Fruit fly (Drosophila melanogaster) ovary, adult (tissue): ENCODE data around the gene beat-Vc.

ENCODE experiments used
- CG17801 ChIP-seq: fragments of 200-800 bp; optimal IDR thresholded peaks from 2 replicates; lab custom pipeline; 2019; ENCODE audit warnings: missing biosample characterization, mild to moderate bottlenecking, missing genetic modification characterization, moderate library complexity; ENCODE audit not compliant: partially characterized antibody

The beat-Vc gene

DNA sequence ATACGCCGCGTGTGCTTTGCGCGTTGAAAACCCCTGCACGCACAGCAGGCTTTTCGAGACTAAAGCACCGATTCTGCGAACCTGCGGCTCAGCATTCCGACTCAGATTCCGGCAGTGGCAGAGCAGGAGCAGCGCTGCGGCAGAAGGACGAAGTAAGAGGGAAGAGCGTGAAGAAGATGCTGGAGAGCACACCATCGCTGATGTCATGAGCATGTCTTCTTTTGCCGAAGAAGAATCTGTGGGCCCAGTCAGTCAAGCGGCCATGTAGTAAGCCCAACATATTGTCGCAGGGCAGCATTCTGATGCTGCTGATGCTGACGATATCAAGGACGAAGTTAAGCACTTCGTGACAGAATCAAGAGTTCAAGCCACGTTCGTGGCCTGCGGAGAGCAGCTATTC is at the start of gene beat-Vc:
TSS of gene beat-Vc (minus strand) at position 65 of the 400 bp plus-strand sequence.
- no peak for TF ChIP-seq CG17801 (GFP tag; lab: Kevin White, UChicago)

DNA sequence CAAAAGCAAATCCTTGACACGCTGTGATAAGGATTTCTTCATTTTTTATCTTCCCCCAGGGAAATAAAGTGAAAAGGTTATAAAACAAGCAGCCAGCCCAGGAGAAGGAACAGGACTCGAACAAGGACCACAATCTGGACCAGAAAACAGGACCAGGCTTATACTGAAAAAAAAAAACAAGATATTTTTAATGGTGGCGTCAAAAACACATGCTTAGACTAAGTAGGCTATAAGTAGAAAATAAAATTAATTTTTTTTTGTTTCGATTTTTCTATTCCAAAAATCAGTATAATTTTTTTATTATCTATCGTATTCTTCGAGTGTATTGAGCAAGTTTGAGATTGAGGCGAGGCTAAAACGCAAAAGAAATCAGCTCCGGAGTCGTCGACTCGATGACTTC is 44.8 kb upstream of the beat-Vc start:
- no peak for TF ChIP-seq CG17801 (GFP tag; lab: Kevin White, UChicago)

DNA sequence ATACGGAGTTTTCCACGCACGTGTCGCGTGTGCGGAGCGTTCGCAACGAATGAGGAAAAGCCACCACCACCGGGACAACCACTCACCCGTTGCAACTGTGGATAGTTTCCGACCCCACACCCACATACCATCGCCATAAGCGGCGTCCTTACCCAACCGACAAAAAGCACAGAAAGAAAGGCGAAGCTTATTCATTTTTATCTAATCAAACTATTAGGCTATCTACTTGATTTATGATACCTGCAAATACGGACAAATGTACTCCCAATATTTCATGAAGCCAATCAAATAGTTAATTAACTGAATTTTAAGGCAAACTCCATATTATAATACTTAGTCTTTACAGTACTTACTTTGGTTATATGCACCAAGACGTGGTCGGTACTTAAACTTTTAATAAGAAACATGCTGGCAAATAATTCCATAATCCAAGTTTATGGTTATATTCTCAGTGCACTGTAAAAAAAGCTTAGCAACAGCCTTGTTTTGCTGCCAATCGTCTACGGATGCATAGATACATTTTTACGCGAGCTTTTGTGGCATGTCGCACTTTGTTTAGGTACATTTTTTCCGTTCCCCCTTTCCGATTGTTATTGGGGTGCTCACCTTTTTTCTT is 34.1 kb upstream of the beat-Vc start, which contains the start of gene CG31345:
TSS of gene CG31345 (minus strand) at position 51 of the 616 bp plus-strand sequence.
- TF ChIP-seq CG17801 (GFP tag; lab: Kevin White, UChicago) = no peak

DNA sequence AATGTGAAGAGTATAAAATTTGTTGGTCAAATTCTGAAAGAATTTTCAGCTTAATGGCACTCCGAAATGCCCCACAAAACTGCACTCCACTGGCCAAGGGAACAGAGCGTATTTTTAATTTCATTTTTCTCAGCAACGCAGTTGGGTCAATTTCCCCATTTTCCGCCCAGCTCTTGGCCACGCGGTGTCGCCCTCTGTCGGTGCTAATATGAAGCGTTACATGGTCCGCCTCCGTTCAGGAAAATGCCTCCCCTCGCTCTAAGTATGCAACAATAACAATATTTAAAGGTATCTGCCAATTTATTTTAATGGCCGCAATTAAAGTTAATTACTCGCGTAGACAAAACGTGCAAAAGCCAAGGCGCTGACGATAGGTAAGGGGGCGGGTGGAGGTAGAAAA is 20.3 kb upstream of the beat-Vc start:
- no peak for TF ChIP-seq CG17801 (GFP tag; lab: Kevin White, UChicago)

DNA sequence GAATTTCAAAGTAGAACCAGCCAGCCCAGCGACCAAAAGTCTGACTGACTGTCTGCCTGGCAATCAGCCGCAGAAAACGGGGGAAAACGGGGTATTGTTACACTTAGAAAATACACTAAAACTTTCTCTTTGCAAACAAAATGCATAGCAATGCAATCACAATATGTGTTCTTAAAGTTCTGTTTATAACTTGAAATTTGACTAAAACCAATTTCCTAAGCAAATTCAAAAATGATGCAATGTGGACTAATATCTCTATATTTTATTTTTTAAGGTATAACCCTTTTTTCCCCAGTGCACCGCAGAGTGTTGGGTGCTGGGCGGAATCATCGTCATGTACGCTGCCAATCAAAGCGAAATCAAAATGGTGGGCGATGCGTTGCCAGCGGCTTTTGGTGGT is 32.0 kb downstream of the beat-Vc start:
- TF ChIP-seq CG17801 (GFP tag; lab: Kevin White, UChicago) = no peak

DNA sequence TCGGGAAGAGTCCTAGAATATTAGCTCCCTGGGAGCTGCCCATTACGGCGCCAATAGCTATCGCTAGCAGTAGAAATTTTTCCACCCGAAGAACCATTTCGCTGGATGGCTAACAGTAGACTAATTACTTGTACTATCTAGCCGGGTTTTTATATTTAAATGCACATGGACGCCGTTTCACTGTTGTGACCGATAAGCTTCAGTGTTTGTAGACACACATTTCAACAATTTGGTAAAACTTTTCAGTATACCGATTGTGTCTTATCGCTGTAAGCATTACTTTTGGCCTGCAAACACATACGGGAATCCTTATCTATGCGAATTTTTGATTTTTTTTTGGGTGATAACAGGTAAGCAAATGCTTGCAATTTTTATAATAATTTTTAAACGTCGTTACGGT is 39.4 kb downstream of the beat-Vc start, which contains the start of gene Ugt37A3:
TSS of gene Ugt37A3 (minus strand) at position 101 of the 400 bp plus-strand sequence.
- no peak for TF ChIP-seq CG17801 (GFP tag; lab: Kevin White, UChicago)

DNA sequence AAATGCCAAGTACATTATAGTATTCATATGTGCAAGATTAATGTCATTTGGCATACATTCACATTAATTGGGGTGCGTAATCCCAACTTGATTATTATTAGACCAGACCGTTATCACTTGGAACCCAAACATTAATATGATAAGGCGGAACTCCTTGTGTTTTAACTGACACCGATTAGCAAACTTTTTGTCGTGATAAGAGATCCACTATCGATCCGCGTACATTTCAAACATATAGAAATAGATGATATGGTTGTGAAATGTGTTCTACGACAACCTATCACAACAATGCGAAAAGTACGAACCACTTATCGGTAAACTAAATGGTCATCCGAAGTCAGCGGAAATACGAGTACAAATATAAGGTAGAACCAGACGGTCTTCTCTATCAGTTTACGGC is 43.8 kb downstream of the beat-Vc start, which contains the start of gene Ugt37A2:
TSS of gene Ugt37A2 (plus strand) at position 396 of the 400 bp plus-strand sequence.
- no peak for TF ChIP-seq CG17801 (GFP tag; lab: Kevin White, UChicago)

DNA sequence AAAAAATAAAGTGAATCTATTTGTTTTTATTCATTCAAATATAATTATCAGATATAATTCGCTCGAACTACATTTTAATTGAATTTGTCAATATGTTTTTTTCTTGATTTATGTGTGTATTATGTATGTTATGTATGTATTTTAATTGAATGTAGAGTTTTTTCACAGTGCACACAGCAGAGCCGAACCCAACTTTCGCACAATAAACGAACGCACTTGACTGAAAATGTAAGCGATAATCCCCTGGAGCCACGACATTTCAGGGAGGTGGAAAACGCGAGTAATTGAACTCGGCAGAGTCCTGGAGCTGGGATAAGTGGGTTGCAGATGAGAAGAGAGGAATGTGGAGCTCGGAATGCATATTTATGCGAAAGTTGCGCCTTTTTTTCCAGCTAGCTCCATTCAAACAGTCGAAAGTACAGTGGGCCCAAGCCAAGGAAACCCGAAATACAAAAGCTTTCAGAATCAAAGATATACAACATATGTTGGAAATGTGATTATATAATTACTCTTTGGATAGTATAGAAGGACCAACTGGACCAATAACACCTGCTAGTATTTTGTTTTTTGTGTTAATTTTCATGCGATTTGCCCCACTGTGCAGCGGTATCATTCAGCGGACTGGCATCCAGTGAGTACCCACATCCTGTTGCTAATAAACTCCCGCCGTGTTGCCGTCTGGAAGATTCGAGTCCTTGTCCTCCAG is 54.9 kb downstream of the beat-Vc start:
- no peak for TF ChIP-seq CG17801 (GFP tag; lab: Kevin White, UChicago)

DNA sequence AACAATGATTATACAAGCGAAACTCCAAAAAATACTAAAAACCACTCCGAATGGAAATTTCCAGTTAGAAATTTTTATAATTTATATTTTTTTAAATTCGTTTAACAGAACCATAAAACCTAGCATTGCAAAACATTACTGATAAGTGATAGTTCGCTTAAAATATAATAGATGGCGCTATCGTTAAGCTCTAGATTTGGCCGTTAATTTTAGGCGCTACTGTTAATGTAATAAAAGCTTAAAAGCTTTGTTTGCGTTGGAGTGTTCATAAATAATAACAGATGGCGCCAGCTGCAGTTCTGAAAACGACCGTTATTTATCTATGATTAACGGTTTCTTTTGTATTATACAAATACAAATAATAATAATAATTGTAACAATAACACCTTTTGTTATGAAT is 59.3 kb downstream of the beat-Vc start:
- TF ChIP-seq CG17801 (GFP tag; lab: Kevin White, UChicago) = peak; percentile 10

DNA sequence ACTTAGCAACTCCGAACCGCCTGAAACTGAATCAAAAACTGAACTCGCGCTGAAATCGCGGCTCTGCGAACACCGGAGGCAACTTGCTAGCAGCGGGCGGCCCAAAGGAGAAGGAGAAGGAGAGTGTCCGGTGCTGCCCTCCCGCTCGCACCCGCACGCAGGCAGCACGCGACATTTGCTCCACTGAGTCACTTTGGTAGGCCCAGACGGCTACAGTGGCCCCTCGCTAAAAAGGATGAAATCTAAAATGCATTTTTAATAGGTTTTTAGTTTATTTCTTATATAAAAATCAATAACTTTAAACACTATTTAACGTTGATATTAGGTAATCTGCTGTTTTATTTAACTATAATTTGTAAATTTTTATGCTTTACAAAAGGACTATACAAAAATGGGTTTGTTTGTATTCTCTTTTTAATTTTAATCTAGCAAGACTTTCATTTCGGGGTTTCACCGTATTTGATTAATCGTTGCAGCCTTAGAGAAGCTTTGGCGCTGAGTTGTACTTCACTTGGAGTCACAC is 60.6 kb downstream of the beat-Vc start, which contains the start of gene Men:
TSS of gene Men (minus strand) at position 51 of the 523 bp plus-strand sequence.
- TF ChIP-seq CG17801 (GFP tag; lab: Kevin White, UChicago) = peak; percentile 75

DNA sequence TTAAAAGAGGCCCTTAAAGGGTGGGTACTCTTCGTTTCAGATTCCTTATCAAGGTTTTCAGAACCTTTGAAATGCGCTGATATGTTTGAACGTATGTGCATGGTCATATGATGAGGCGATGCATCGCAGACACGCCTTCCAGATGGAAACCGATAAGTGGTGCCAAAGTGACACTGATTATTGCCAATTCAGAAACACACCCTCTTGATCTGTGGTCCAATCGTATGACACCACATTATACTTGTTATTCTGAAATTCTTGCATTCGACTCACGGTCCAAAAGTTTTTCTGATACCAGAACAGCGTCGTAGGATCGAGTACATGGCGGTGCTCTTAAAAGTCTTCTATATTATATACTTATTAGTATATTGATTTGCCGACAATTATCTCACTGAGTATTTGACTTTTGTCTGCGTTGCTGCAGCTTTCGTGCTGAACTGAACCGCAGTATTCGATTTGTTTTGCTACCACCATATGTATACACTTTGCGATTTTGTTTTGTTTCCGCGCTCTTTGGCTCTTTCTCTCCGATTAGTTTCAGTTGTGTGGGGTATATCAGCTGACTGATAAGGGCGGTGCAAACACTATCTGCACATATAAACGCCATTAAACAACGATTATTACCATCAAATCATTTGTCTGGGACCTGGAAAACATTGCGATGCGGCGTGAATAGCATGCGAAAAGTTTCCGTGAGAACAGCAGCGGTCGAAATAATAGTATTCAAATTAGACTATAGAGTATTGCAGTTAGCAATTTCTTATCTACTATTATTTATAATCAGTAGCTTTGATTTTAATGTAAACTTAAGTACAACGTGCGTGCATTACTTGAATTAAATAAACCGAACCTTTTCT is 62.4 kb downstream of the beat-Vc start:
- TF ChIP-seq CG17801 (GFP tag; lab: Kevin White, UChicago) = no peak

DNA sequence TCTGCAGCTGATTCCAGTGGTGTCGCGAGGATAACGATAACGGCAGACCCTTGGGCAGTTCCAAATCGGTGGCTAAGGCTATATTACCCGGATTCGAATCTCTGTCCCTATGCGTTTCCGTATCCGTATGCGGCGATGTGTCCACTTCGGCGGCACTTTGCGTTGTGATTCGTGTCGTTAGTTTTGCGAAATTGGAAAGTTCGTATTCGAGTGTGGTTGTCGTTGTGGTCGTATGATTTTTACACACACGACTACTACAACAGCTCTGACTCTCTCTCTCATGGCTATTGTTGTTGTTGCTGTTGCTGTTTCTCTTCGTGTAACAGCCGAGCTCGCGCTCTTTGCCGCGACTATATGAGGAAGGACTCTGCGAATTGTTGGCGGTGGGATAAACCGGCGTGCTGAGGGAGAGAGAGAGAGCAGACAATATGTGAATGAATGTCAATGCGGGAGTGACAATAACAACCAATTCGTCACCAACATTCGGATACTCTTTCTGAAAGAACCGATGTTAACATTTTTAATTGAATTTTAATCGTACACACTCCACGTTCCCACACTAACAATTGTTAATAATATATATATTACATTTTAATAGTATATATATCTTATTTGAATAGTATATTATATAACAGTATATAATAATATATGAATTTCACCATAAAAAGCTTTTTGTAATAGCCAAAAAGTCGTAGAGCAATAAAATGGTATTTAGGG is 63.2 kb downstream of the beat-Vc start:
- peak; percentile 68 for TF ChIP-seq CG17801 (GFP tag; lab: Kevin White, UChicago)

DNA sequence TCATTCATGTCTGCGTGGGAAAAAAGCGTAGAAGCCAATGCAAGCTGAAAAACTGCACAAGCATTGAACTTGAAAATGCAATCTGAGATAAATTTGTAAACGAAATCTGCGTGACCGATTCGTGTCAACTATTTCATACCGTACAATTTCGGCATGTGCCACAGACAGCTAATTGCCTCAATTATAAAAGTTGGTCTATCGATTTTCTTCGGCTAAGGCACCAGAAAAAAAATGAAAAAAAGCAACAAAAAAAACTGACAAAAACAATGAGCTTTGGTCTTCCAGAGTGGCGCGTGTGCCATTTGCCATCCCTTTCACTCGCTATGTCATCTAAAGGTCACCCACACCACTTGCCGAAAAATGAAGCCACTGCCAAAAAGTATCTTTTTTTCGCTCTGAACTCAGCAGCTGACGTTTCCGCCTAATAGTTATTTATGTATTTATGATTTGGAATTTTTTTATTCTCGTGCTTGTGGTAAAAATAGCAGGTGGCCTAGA is 64.4 kb downstream of the beat-Vc start:
- no peak for TF ChIP-seq CG17801 (GFP tag; lab: Kevin White, UChicago)
